Fruit fly (Drosophila melanogaster) whole organism, embryonic: Measurements from ENCODE around the gene CG34453.

Experiments used
- Aef1 ChIP-seq: fragments of 200-800 bp; sonication (Bioruptor generic); IDR thresholded peaks from 3 replicates; pipeline ENCODE4 v1.3.6; 2022; ENCODE audit warnings: missing biosample characterization, missing genetic modification characterization
- CG12769 ChIP-seq: fragments of 200-800 bp; sonication (Bioruptor generic); optimal IDR thresholded peaks from 2 replicates; lab custom pipeline; 2019; ENCODE audit warnings: missing biosample characterization, mild to moderate bottlenecking, missing genetic modification characterization, moderate library complexity
- CG13624 ChIP-seq: fragments of 200-800 bp; sonication (Bioruptor generic); optimal IDR thresholded peaks from 2 replicates; lab custom pipeline; 2016; ENCODE audit warnings: missing biosample characterization, missing genetic modification characterization
- CG14667 ChIP-seq: fragments of 200-800 bp; sonication (Bioruptor generic); IDR thresholded peaks from 2 replicates; pipeline ENCODE4 v1.3.6; 2022; ENCODE audit warnings: missing biosample characterization, missing genetic modification characterization
- CG16863 ChIP-seq: fragments of 200-800 bp; sonication (Bioruptor generic); optimal IDR thresholded peaks from 3 replicates; lab custom pipeline; 2016; ENCODE audit warnings: missing biosample characterization, missing genetic modification characterization
- CG18599 ChIP-seq: fragments of 200-800 bp; sonication (Bioruptor generic); optimal IDR thresholded peaks from 3 replicates; lab custom pipeline; 2017; ENCODE audit warnings: missing biosample characterization, missing genetic modification characterization, mild to moderate bottlenecking, moderate library complexity, missing genetic modification reagents
- CG30431 ChIP-seq: fragments of 200-800 bp; sonication (Bioruptor generic); optimal IDR thresholded peaks from 2 replicates; lab custom pipeline; 2017; ENCODE audit warnings: missing biosample characterization, missing genetic modification characterization
- CG32532 ChIP-seq: fragments of 200-800 bp; sonication (Bioruptor generic); IDR thresholded peaks from 2 replicates; pipeline ENCODE4 v1.3.6; 2022; ENCODE audit warnings: missing biosample characterization, missing genetic modification characterization
- CG3281 ChIP-seq: fragments of 200-800 bp; sonication (Bioruptor generic); optimal IDR thresholded peaks from 3 replicates; lab custom pipeline; 2017; ENCODE audit warnings: missing biosample characterization, mild to moderate bottlenecking, missing genetic modification characterization
- CG33557 ChIP-seq: fragments of 200-800 bp; sonication (Bioruptor generic); optimal IDR thresholded peaks from 2 replicates; lab custom pipeline; 2019; ENCODE audit warnings: missing biosample characterization, mild to moderate bottlenecking, missing genetic modification characterization, moderate library complexity
- CG34224 ChIP-seq: fragments of 200-800 bp; sonication (Bioruptor generic); IDR thresholded peaks from 3 replicates; pipeline ENCODE4 v1.3.6; 2022; ENCODE audit warnings: missing biosample characterization, missing genetic modification characterization; ENCODE audit not compliant: partially characterized antibody
- CG43689 ChIP-seq: fragments of 200-800 bp; sonication (Bioruptor generic); IDR thresholded peaks from 2 replicates; pipeline ENCODE4 v1.3.6; 2022; ENCODE audit warnings: missing biosample characterization, missing genetic modification characterization
- CG4617 ChIP-seq: fragments of 200-800 bp; sonication (Bioruptor generic); optimal IDR thresholded peaks from 3 replicates; lab custom pipeline; 2016; ENCODE audit warnings: missing biosample characterization, missing genetic modification characterization, borderline replicate concordance
- CG6175 ChIP-seq: fragments of 200-800 bp; sonication (Bioruptor generic); IDR thresholded peaks from 3 replicates; pipeline ENCODE4 v1.3.6; 2022; ENCODE audit warnings: missing biosample characterization, missing genetic modification characterization
- CG8359 ChIP-seq: fragments of 200-800 bp; sonication (Bioruptor generic); optimal IDR thresholded peaks from 2 replicates; lab custom pipeline; 2017; ENCODE audit warnings: missing biosample characterization, mild to moderate bottlenecking, missing genetic modification characterization, borderline replicate concordance
- CG8765 ChIP-seq: fragments of 200-800 bp; sonication (Bioruptor generic); IDR thresholded peaks from 2 replicates; pipeline ENCODE4 v1.3.6; 2022; ENCODE audit warnings: missing biosample characterization, missing genetic modification characterization
- CG9215 ChIP-seq: fragments of 200-800 bp; sonication (Bioruptor generic); IDR thresholded peaks from 2 replicates; pipeline ENCODE4 v1.3.6; 2022; ENCODE audit warnings: missing biosample characterization, missing genetic modification characterization
- Deaf1 ChIP-seq: fragments of 200-800 bp; optimal IDR thresholded peaks from 3 replicates; lab custom pipeline; 2019; ENCODE audit warnings: missing biosample characterization, mild to moderate bottlenecking, missing genetic modification characterization, moderate library complexity
- Dfd ChIP-seq, 2 experiments: fragments of >200 bp; optimal IDR thresholded peaks; 2 replicates each; lab custom pipeline; 2017; ENCODE audit warnings: missing biosample characterization in 2 of 2, missing genetic modification characterization in 2 of 2
- Drgx ChIP-seq: fragments of 200-800 bp; sonication (Bioruptor generic); IDR thresholded peaks from 2 replicates; pipeline ENCODE4 v1.3.6; 2022; ENCODE audit warnings: missing biosample characterization, missing genetic modification characterization
- Fer2 ChIP-seq: fragments of 200-800 bp; sonication (Bioruptor generic); optimal IDR thresholded peaks from 2 replicates; lab custom pipeline; 2018; ENCODE audit warnings: missing biosample characterization, mild to moderate bottlenecking, missing genetic modification characterization, moderate library complexity
- HHEX ChIP-seq: fragments of 200-800 bp; sonication (Bioruptor generic); optimal IDR thresholded peaks from 3 replicates; lab custom pipeline; 2017; ENCODE audit warnings: missing biosample characterization, mild to moderate bottlenecking, missing genetic modification characterization, missing genetic modification reagents
- HmgD ChIP-seq: fragments of 200-800 bp; sonication (Bioruptor generic); optimal IDR thresholded peaks from 3 replicates; lab custom pipeline; 2016; ENCODE audit warnings: missing biosample characterization, missing genetic modification characterization
- HmgZ ChIP-seq: fragments of 200-800 bp; sonication (Bioruptor generic); optimal IDR thresholded peaks from 2 replicates; lab custom pipeline; 2018; ENCODE audit warnings: missing biosample characterization, mild to moderate bottlenecking, missing genetic modification characterization
- NK7.1 ChIP-seq: fragments of 200-800 bp; sonication (Bioruptor generic); optimal IDR thresholded peaks from 3 replicates; lab custom pipeline; 2016; ENCODE audit warnings: missing biosample characterization, missing genetic modification characterization
- Nf-YC ChIP-seq: fragments of 200-800 bp; optimal IDR thresholded peaks from 3 replicates; lab custom pipeline; 2019; ENCODE audit warnings: missing biosample characterization, mild to moderate bottlenecking, missing genetic modification characterization, moderate library complexity
- Poxn ChIP-seq: fragments of 200-800 bp; sonication (Bioruptor generic); IDR thresholded peaks from 2 replicates; pipeline ENCODE4 v1.3.6; 2022; ENCODE audit warnings: missing biosample characterization, missing genetic modification characterization
- Spps ChIP-seq: fragments of 200-800 bp; sonication (Bioruptor generic); optimal IDR thresholded peaks from 2 replicates; lab custom pipeline; 2018; ENCODE audit warnings: missing biosample characterization, mild to moderate bottlenecking, missing genetic modification characterization
- ab ChIP-seq: fragments of 200-800 bp; sonication (Bioruptor generic); optimal IDR thresholded peaks from 2 replicates; lab custom pipeline; 2016; ENCODE audit warnings: missing biosample characterization, missing genetic modification characterization
- abd-A ChIP-seq: fragments of 200-800 bp; sonication (Bioruptor generic); optimal IDR thresholded peaks from 3 replicates; lab custom pipeline; 2019; ENCODE audit warnings: missing biosample characterization, mild to moderate bottlenecking, missing genetic modification characterization, moderate library complexity
- ap ChIP-seq: fragments of 200-800 bp; sonication (Bioruptor generic); IDR thresholded peaks from 2 replicates; pipeline ENCODE4 v1.3.6; 2022; ENCODE audit warnings: missing biosample characterization, missing genetic modification characterization
- ara ChIP-seq: fragments of 200-800 bp; sonication (Bioruptor generic); IDR thresholded peaks from 2 replicates; pipeline ENCODE4 v1.3.6; 2022; ENCODE audit warnings: missing biosample characterization, missing genetic modification characterization
- bowl ChIP-seq: fragments of 200-800 bp; sonication (Bioruptor generic); IDR thresholded peaks from 2 replicates; pipeline ENCODE4 v1.3.6; 2022; ENCODE audit warnings: missing biosample characterization, missing genetic modification characterization
- dimm ChIP-seq: fragments of 200-800 bp; sonication (Bioruptor generic); IDR thresholded peaks from 2 replicates; pipeline ENCODE4 v1.3.6; 2022; ENCODE audit warnings: missing biosample characterization, missing genetic modification characterization
- eve ChIP-seq, 2 experiments: fragments of >200 bp; optimal IDR thresholded peaks; 2 replicates each; lab custom pipeline; 2017; ENCODE audit warnings: missing biosample characterization in 2 of 2, missing genetic modification characterization in 2 of 2
- eyg ChIP-seq: fragments of 200-800 bp; sonication (Bioruptor generic); optimal IDR thresholded peaks from 3 replicates; lab custom pipeline; 2016; ENCODE audit warnings: missing biosample characterization, missing genetic modification characterization
- gfzf ChIP-seq: fragments of 200-800 bp; sonication (Bioruptor generic); optimal IDR thresholded peaks from 2 replicates; lab custom pipeline; 2016; ENCODE audit warnings: missing biosample characterization, mild to moderate bottlenecking, missing genetic modification characterization, moderate library complexity
- grau ChIP-seq: fragments of 200-800 bp; optimal IDR thresholded peaks from 3 replicates; lab custom pipeline; 2019; ENCODE audit warnings: missing biosample characterization, mild to moderate bottlenecking, missing genetic modification characterization, moderate library complexity
- inv ChIP-seq: fragments of 200-800 bp; sonication (Bioruptor generic); IDR thresholded peaks from 2 replicates; pipeline ENCODE4 v1.3.6; 2022; ENCODE audit warnings: missing biosample characterization, missing genetic modification characterization; ENCODE audit not compliant: partially characterized antibody
- nom ChIP-seq: fragments of 200-800 bp; sonication (Bioruptor generic); optimal IDR thresholded peaks from 2 replicates; lab custom pipeline; 2017; ENCODE audit warnings: missing biosample characterization, missing genetic modification characterization, mild to moderate bottlenecking, moderate library complexity, missing genetic modification reagents
- salm ChIP-seq: fragments of 200-800 bp; sonication (Bioruptor generic); optimal IDR thresholded peaks from 2 replicates; lab custom pipeline; 2018; ENCODE audit warnings: missing biosample characterization, mild to moderate bottlenecking, missing genetic modification characterization
- sc ChIP-seq, 3 experiments: fragments of >200 bp in 2 of 3; fragments of 200-800 bp in 1 of 3; sonication (Bioruptor generic) in 1 of 3; optimal IDR thresholded peaks; 2 replicates in 2 of 3; 3 replicates in 1 of 3; lab custom pipeline; 2017; ENCODE audit warnings: mild to moderate bottlenecking in 1 of 3, missing biosample characterization in 1 of 3, missing genetic modification characterization in 1 of 3, missing genetic modification reagents in 1 of 3
- sima ChIP-seq: fragments of 200-800 bp; sonication (Bioruptor generic); optimal IDR thresholded peaks from 2 replicates; lab custom pipeline; 2016; ENCODE audit warnings: missing biosample characterization, missing genetic modification characterization
- slou ChIP-seq: fragments of 200-800 bp; sonication (Bioruptor generic); optimal IDR thresholded peaks from 3 replicates; lab custom pipeline; 2016; ENCODE audit warnings: missing biosample characterization, missing genetic modification characterization
- sug ChIP-seq: fragments of 200-800 bp; optimal IDR thresholded peaks from 2 replicates; lab custom pipeline; 2019; ENCODE audit warnings: missing biosample characterization, mild to moderate bottlenecking, missing genetic modification characterization, moderate library complexity
- trh ChIP-seq: fragments of 200-800 bp; sonication (Bioruptor generic); optimal IDR thresholded peaks from 2 replicates; lab custom pipeline; 2016; ENCODE audit warnings: missing biosample characterization, missing genetic modification characterization
- tx ChIP-seq: fragments of 200-800 bp; sonication (Bioruptor generic); optimal IDR thresholded peaks from 2 replicates; lab custom pipeline; 2016; ENCODE audit warnings: missing biosample characterization, missing genetic modification characterization
- vfl ChIP-seq: fragments of 200-800 bp; sonication (Bioruptor generic); optimal IDR thresholded peaks from 2 replicates; lab custom pipeline; 2016; ENCODE audit warnings: missing biosample characterization, missing genetic modification characterization
- vnd ChIP-seq: fragments of 200-800 bp; sonication (Bioruptor generic); IDR thresholded peaks from 3 replicates; pipeline ENCODE4 v1.3.6; 2022; ENCODE audit warnings: missing biosample characterization, missing genetic modification characterization; ENCODE audit not compliant: partially characterized antibody
- zen ChIP-seq: fragments of 200-800 bp; sonication (Bioruptor generic); optimal IDR thresholded peaks from 3 replicates; lab custom pipeline; 2018; ENCODE audit warnings: missing biosample characterization, mild to moderate bottlenecking, missing genetic modification characterization, moderate library complexity

CG34453 gene

DNA sequence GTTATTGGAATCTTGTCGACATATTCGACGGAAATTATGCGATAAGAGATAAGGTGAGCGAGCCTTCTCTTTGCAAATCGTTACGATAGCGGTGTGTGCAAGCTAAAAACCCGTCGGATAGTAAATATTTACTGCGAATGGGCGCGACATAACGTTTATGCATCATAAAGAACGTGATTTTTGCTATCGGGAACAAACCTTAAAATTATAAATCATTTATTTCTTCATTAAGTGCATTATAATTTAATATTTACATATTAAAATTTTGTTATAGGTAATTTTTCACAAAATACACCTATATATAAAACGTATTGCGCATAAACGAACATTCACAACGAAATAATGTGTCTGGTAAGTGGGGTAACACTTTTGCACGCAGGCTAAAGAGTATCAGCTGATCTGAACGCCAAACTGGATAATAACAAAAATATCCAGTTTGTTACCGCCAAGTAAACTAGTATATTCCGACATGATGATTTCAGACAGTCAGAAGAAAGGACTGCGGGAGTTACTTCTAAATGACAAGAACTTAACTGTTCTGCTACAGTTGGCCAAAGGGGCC is 27.3 kb downstream of the CG34453 start, which contains the start of the genes Gk1 and CG13876 (continued):
- TF ChIP-seq Aef1 (GFP tag; lab: Robert Waterston, UW): peak; percentile 90
- TF ChIP-seq slou (GFP tag; lab: Kevin White, UChicago): peak; percentile 72
- peak; percentile 92 for TF ChIP-seq CG33557 (GFP tag; lab: Kevin White, UChicago)
- no peak for TF ChIP-seq ab (GFP tag; lab: Kevin White, UChicago)
- no peak for TF ChIP-seq HmgD (GFP tag; lab: Kevin White, UChicago)
- TF ChIP-seq ara (GFP tag; lab: Robert Waterston, UW): peak; percentile 94
- TF ChIP-seq tx (GFP tag; lab: Kevin White, UChicago): no peak
- peak; percentile 77 for TF ChIP-seq trh
- peak; percentile 70 for TF ChIP-seq CG4617
- peak; percentile 81 for TF ChIP-seq CG9215
- no peak for TF ChIP-seq eyg (GFP tag; lab: Kevin White, UChicago)
- TF ChIP-seq Dfd (GFP tag; optimal IDR thresholded peaks at IDR 0.05; lab: Kevin White, UChicago): no peak
- TF ChIP-seq sug (tag; lab: Kevin White, UChicago): peak; percentile 96
- TF ChIP-seq Poxn (GFP tag; lab: Robert Waterston, UW): peak; percentile 64; the same call in 1 of the 2 replicates
- TF ChIP-seq salm: peak; percentile 96
- peak; percentile 82 for TF ChIP-seq CG8359
- TF ChIP-seq Drgx: peak; percentile 97
- TF ChIP-seq CG34224 (GFP tag; lab: Robert Waterston, UW): no peak
- no peak for TF ChIP-seq abd-A
- peak; percentile 82 for TF ChIP-seq dimm
- peak; percentile 58 for TF ChIP-seq CG13624
- no peak for TF ChIP-seq NK7.1 (GFP tag; lab: Kevin White, UChicago)
- TF ChIP-seq vnd (GFP tag; lab: Robert Waterston, UW): no peak
- TF ChIP-seq CG32532 (GFP tag; lab: Robert Waterston, UW): peak; percentile 97
- peak; percentile 90 for TF ChIP-seq Nf-YC
- peak; percentile 91 for TF ChIP-seq Spps
- peak; percentile 75; the same call in 1 of the 2 replicates for TF ChIP-seq CG8765 (GFP tag; lab: Robert Waterston, UW)
- peak; percentile 70 for TF ChIP-seq vfl
- peak; percentile 97 for TF ChIP-seq CG18599 (GFP tag; lab: Kevin White, UChicago)
- peak; percentile 89 for TF ChIP-seq ap (GFP tag; lab: Robert Waterston, UW)
- peak; percentile 21 for TF ChIP-seq CG16863 (GFP tag; lab: Kevin White, UChicago)
- peak; percentile 84 for TF ChIP-seq CG43689 (GFP tag; lab: Robert Waterston, UW)
- TF ChIP-seq HmgZ (tag; lab: Kevin White, UChicago): peak; percentile 98
- peak; percentile 97 for TF ChIP-seq zen
- TF ChIP-seq CG6175 (GFP tag; lab: Robert Waterston, UW): peak; percentile 85
- TF ChIP-seq HHEX (GFP tag; lab: Kevin White, UChicago): peak; percentile 94
- TF ChIP-seq CG14667 (GFP tag; lab: Robert Waterston, UW): peak; percentile 84
- TF ChIP-seq CG3281: peak; percentile 96
- peak; percentile 96 for TF ChIP-seq nom (GFP tag; lab: Kevin White, UChicago)
- peak; percentile 83 for TF ChIP-seq CG30431 (GFP tag; lab: Kevin White, UChicago)
- peak; percentile 95 for TF ChIP-seq Fer2
- TF ChIP-seq gfzf (GFP tag; lab: Kevin White, UChicago): no peak
- TF ChIP-seq inv (GFP tag; lab: Robert Waterston, UW): no peak
- TF ChIP-seq Deaf1: peak; percentile 85
- no peak for TF ChIP-seq eve (GFP tag; optimal IDR thresholded peaks at IDR 0.05; lab: Kevin White, UChicago)
- peak; percentile 85 for TF ChIP-seq bowl (GFP tag; lab: Robert Waterston, UW)
- TF ChIP-seq sc (optimal IDR thresholded peaks at IDR 0.05; lab: Kevin White, UChicago): no peak
- TF ChIP-seq sc (GFP tag; optimal IDR thresholded peaks at IDR 0.05; lab: Kevin White, UChicago): peak; percentile 82
- no peak for TF ChIP-seq sima (GFP tag; lab: Kevin White, UChicago)
- TF ChIP-seq grau (tag; lab: Kevin White, UChicago): peak; percentile 96
- peak; percentile 95 for TF ChIP-seq CG12769 (tag; lab: Kevin White, UChicago)
